Worm (Caenorhabditis elegans) whole organism, late embryonic: ENCODE results near the gene nspc-15.

Source experiments
- C08G9.2 ChIP-seq: sonication (generic microtip); optimal IDR thresholded peaks from 2 replicates; lab custom pipeline; 2016; ENCODE audit warnings: mild to moderate bottlenecking, missing genetic modification characterization, moderate library complexity, missing compliant biosample characterization
- F13H6.1 ChIP-seq: sonication (generic microtip); optimal IDR thresholded peaks from 2 replicates; lab custom pipeline; 2016; ENCODE audit warnings: missing genetic modification characterization, missing compliant biosample characterization
- K02D7.2 ChIP-seq: sonication (generic microtip); optimal IDR thresholded peaks from 2 replicates; lab custom pipeline; 2017; ENCODE audit warnings: mild to moderate bottlenecking, missing genetic modification characterization, missing compliant biosample characterization
- T23F11.4 ChIP-seq: fragments of 200-800 bp; sonication (Bioruptor generic); optimal IDR thresholded peaks from 2 replicates; lab custom pipeline; 2018; ENCODE audit warnings: mild to moderate bottlenecking, missing genetic modification characterization, missing compliant biosample characterization
- Y22D7AL.16 ChIP-seq: sonication (generic microtip); optimal IDR thresholded peaks from 2 replicates; lab custom pipeline; 2016; ENCODE audit warnings: missing genetic modification characterization, missing compliant biosample characterization
- ama-1 ChIP-seq: fragments of 150-350 bp; optimal IDR thresholded peaks from 2 replicates; lab custom pipeline; 2014
- ceh-18 ChIP-seq: sonication (generic microtip); optimal IDR thresholded peaks from 2 replicates; lab custom pipeline; 2016; ENCODE audit warnings: missing genetic modification characterization, missing compliant biosample characterization
- ceh-19 ChIP-seq: fragments of 200-800 bp; sonication (Bioruptor generic); optimal IDR thresholded peaks from 2 replicates; lab custom pipeline; 2018; ENCODE audit warnings: mild to moderate bottlenecking, missing genetic modification characterization, missing compliant biosample characterization
- ceh-22 ChIP-seq: sonication (generic microtip); optimal IDR thresholded peaks from 2 replicates; lab custom pipeline; 2017; ENCODE audit warnings: missing biosample characterization, missing genetic modification characterization
- ceh-24 ChIP-seq: sonication (generic microtip); optimal IDR thresholded peaks from 2 replicates; lab custom pipeline; 2016; ENCODE audit warnings: mild to moderate bottlenecking, missing genetic modification characterization, missing compliant biosample characterization
- ceh-45 ChIP-seq: fragments of 200-800 bp; sonication (Bioruptor generic); IDR thresholded peaks from 2 replicates; pipeline ENCODE4 v1.3.6; 2022; ENCODE audit warnings: missing genetic modification reagents, missing genetic modification characterization, missing compliant biosample characterization
- ceh-48 ChIP-seq: sonication (generic microtip); optimal IDR thresholded peaks from 2 replicates; lab custom pipeline; 2016; ENCODE audit warnings: missing genetic modification characterization, inconsistent platforms, missing compliant biosample characterization
- ceh-9 ChIP-seq: sonication (generic microtip); optimal IDR thresholded peaks from 2 replicates; lab custom pipeline; 2016; ENCODE audit warnings: mild to moderate bottlenecking, missing genetic modification characterization, inconsistent platforms, missing compliant biosample characterization
- che-1 ChIP-seq: sonication (generic microtip); optimal IDR thresholded peaks from 2 replicates; lab custom pipeline; 2016; ENCODE audit warnings: mild to moderate bottlenecking, missing genetic modification characterization, missing compliant biosample characterization
- dmd-4 ChIP-seq: sonication (generic microtip); optimal IDR thresholded peaks from 2 replicates; lab custom pipeline; 2016; ENCODE audit warnings: borderline replicate concordance, missing genetic modification characterization, missing compliant biosample characterization
- elt-2 ChIP-seq: sonication (generic microtip); optimal IDR thresholded peaks from 2 replicates; lab custom pipeline; 2016; ENCODE audit warnings: missing genetic modification reagents, missing genetic modification characterization, missing compliant biosample characterization
- elt-4 ChIP-seq: sonication (generic microtip); optimal IDR thresholded peaks from 2 replicates; lab custom pipeline; 2016; ENCODE audit warnings: missing genetic modification characterization, missing compliant biosample characterization
- ets-4 ChIP-seq: sonication (generic microtip); optimal IDR thresholded peaks from 2 replicates; lab custom pipeline; 2016; ENCODE audit warnings: missing genetic modification characterization, missing compliant biosample characterization
- fkh-6 ChIP-seq: sonication (generic microtip); optimal IDR thresholded peaks from 2 replicates; lab custom pipeline; 2016; ENCODE audit warnings: missing genetic modification characterization, missing compliant biosample characterization
- gmeb-2 ChIP-seq: sonication (generic microtip); optimal IDR thresholded peaks from 2 replicates; lab custom pipeline; 2016; ENCODE audit warnings: missing genetic modification characterization, inconsistent platforms, missing compliant biosample characterization
- hlh-13 ChIP-seq: fragments of 200-800 bp; sonication (Bioruptor generic); optimal IDR thresholded peaks from 2 replicates; lab custom pipeline; 2018; ENCODE audit warnings: mild to moderate bottlenecking, missing genetic modification characterization, missing compliant biosample characterization
- lim-6 ChIP-seq: sonication (generic microtip); optimal IDR thresholded peaks from 2 replicates; lab custom pipeline; 2016; ENCODE audit warnings: missing genetic modification characterization, missing compliant biosample characterization
- madf-2 ChIP-seq: sonication (generic microtip); optimal IDR thresholded peaks from 2 replicates; lab custom pipeline; 2017; ENCODE audit warnings: missing genetic modification characterization, missing compliant biosample characterization
- mec-3 ChIP-seq: sonication (generic microtip); optimal IDR thresholded peaks from 2 replicates; lab custom pipeline; 2016; ENCODE audit warnings: borderline replicate concordance, missing genetic modification characterization, missing compliant biosample characterization
- nfya-1 ChIP-seq: sonication (generic microtip); optimal IDR thresholded peaks from 2 replicates; lab custom pipeline; 2017; ENCODE audit warnings: missing genetic modification characterization, mild to moderate bottlenecking, missing compliant biosample characterization, antibody characterized with exemption, moderate library complexity
- nhr-11 ChIP-seq: fragments of 150-350 bp; optimal IDR thresholded peaks from 2 replicates; lab custom pipeline; 2014; ENCODE audit warnings: missing biosample characterization, missing genetic modification characterization
- nhr-232 ChIP-seq: sonication (generic microtip); optimal IDR thresholded peaks from 2 replicates; lab custom pipeline; 2016; ENCODE audit warnings: missing genetic modification characterization, missing compliant biosample characterization
- odd-2 ChIP-seq: sonication (generic microtip); optimal IDR thresholded peaks from 2 replicates; lab custom pipeline; 2017; ENCODE audit warnings: antibody characterized with exemption, mild to moderate bottlenecking, missing genetic modification characterization, missing compliant biosample characterization
- pha-2 ChIP-seq: sonication (generic microtip); optimal IDR thresholded peaks from 2 replicates; lab custom pipeline; 2017; ENCODE audit warnings: mild to moderate bottlenecking, missing genetic modification characterization, missing compliant biosample characterization
- pqm-1 ChIP-seq: sonication (generic microtip); optimal IDR thresholded peaks from 2 replicates; lab custom pipeline; 2016; ENCODE audit warnings: missing genetic modification characterization, missing compliant biosample characterization
- pros-1 ChIP-seq: fragments of 150-350 bp; optimal IDR thresholded peaks from 2 replicates; lab custom pipeline; 2014; ENCODE audit warnings: missing biosample characterization, missing genetic modification reagents, missing genetic modification characterization
- rnt-1 ChIP-seq: sonication (generic microtip); optimal IDR thresholded peaks from 2 replicates; lab custom pipeline; 2016; ENCODE audit warnings: missing genetic modification characterization, missing compliant biosample characterization
- tbx-2 ChIP-seq: sonication (generic microtip); optimal IDR thresholded peaks from 2 replicates; lab custom pipeline; 2016; ENCODE audit warnings: missing genetic modification characterization, missing compliant biosample characterization
- tbx-7 ChIP-seq: sonication (generic microtip); optimal IDR thresholded peaks from 2 replicates; lab custom pipeline; 2016; ENCODE audit warnings: missing genotype, missing genetic modification characterization, missing compliant biosample characterization
- ttx-3 ChIP-seq: sonication (generic microtip); optimal IDR thresholded peaks from 2 replicates; lab custom pipeline; 2016; ENCODE audit warnings: missing genetic modification reagents, missing genetic modification characterization, missing compliant biosample characterization
- unc-55 ChIP-seq: sonication (generic microtip); optimal IDR thresholded peaks from 2 replicates; lab custom pipeline; 2017; ENCODE audit warnings: missing biosample characterization, missing genetic modification reagents, missing genetic modification characterization
- unc-86 ChIP-seq: sonication (generic microtip); optimal IDR thresholded peaks from 2 replicates; lab custom pipeline; 2016; ENCODE audit warnings: missing genetic modification characterization, missing compliant biosample characterization

Gene nspc-15

ce11 chrX:12348329-12348728, 12.2 kb upstream of the nspc-15 start, which contains the start of gene F42F12.14:
F42F12.14 (plus strand) TSS chrX:12348629.
- TF ChIP-seq ceh-45 (GFP tag; lab: Robert Waterston, UW): no peak
- TF ChIP-seq F13H6.1 (tag; lab: Kevin White, UChicago): no peak
- TF ChIP-seq pros-1 (tag; lab: Kevin White, UChicago): no peak
- TF ChIP-seq nhr-11 (tag; lab: Kevin White, UChicago): no peak
- no peak for TF ChIP-seq unc-86 (tag; lab: Kevin White, UChicago)
- no peak for TF ChIP-seq ceh-9 (tag; lab: Kevin White, UChicago)
- no peak for TF ChIP-seq ceh-22 (tag; lab: Kevin White, UChicago)
- no peak for TF ChIP-seq pha-2
- TF ChIP-seq, all 69 proteins: peak for 0

- TF ChIP-seq hlh-13 (GFP tag; lab: Kevin White, UChicago) (no peak), odd-2 (tag; lab: Kevin White, UChicago) (no peak), ceh-48 (no peak), madf-2 (tag; lab: Kevin White, UChicago) (no peak), unc-55 (GFP tag; lab: Kevin White, UChicago) (no peak), ama-1 (lab: Kevin White, UChicago) (no peak), lim-6 (tag; lab: Kevin White, UChicago) (no peak), gmeb-2 (no peak), pqm-1 (tag; lab: Kevin White, UChicago) (no peak), elt-2 (no peak), C08G9.2 (tag; lab: Kevin White, UChicago) (no peak), ceh-45 (GFP tag; lab: Robert Waterston, UW) (no peak), tbx-7 (tag; lab: Kevin White, UChicago) (no peak), T23F11.4 (GFP tag; lab: Kevin White, UChicago) (no peak), ets-4 (no peak), che-1 (tag; lab: Kevin White, UChicago) (no peak), fkh-6 (tag; lab: Kevin White, UChicago) (no peak), elt-4 (tag; lab: Kevin White, UChicago) (no peak)
These were observed 10.3 kb upstream of the nspc-15 start, which contains the start of gene F42F12.3 for ce11 chrX:12350207-12350606. F42F12.3 (plus strand) TSS chrX:12350578.

DNA sequence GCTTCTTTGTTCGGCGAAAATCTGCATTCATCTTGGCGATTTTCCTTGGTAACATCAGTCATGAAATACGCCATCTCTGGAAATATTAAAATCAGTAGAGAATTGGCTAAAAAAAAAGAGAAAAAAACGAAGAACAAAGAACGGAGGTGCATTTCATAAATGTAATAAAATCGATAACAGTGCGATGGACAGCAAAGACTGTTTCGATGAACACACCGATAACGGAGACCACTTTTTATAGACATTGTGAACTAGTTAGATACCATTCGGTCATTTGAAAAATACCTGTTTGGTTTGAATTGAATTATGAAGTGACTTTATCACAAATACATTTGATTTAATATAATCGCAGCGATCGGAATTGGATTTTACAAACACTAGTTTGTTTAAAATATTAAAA, 7.7 kb upstream of the nspc-15 start, which contains the start of gene F42F12.4:
TSS of gene F42F12.4 (minus strand) at position 76 of the 400 bp plus-strand sequence.
- TF ChIP-seq tbx-7 (tag; lab: Kevin White, UChicago) (no peak), pros-1 (tag; lab: Kevin White, UChicago) (no peak), nfya-1 (tag; lab: Kevin White, UChicago) (no peak), elt-2 (no peak), K02D7.2 (tag; lab: Kevin White, UChicago) (no peak), rnt-1 (tag; lab: Kevin White, UChicago) (no peak), C08G9.2 (tag; lab: Kevin White, UChicago) (no peak), elt-4 (tag; lab: Kevin White, UChicago) (no peak), Y22D7AL.16 (tag; lab: Kevin White, UChicago) (no peak), nhr-232 (no peak), ceh-48 (no peak), tbx-2 (tag; lab: Kevin White, UChicago) (no peak), ceh-45 (GFP tag; lab: Robert Waterston, UW) (no peak), odd-2 (tag; lab: Kevin White, UChicago) (no peak), dmd-4 (tag; lab: Kevin White, UChicago) (no peak)

DNA sequence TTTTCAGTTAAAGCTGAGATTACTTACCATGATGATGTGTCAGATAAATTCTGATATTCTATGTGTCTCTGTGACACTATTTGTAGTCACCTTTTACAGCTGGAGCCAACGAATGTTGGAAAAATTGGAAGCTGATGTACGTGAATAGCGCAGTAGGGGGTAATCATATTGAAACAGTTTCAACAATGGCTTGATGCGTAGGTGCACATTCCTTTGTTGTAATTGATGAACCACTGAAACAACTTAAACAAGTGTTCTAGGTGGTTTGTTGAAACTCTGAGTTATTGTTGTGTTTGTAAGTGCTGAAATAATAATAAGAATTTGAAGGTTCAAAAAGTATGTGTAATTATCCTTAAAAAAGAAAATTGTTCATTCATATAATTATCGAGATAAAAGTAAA, 4.0 kb upstream of the nspc-15 start, which contains the start of gene nspc-12:
TSS of gene nspc-12 (minus strand) at position 101 of the 400 bp plus-strand sequence.
- no peak for TF ChIP-seq ceh-19 (GFP tag; lab: Kevin White, UChicago)
- TF ChIP-seq ceh-18 (tag; lab: Kevin White, UChicago): no peak
- TF ChIP-seq gmeb-2: no peak
- TF ChIP-seq, all 69 proteins: peak for 0

DNA sequence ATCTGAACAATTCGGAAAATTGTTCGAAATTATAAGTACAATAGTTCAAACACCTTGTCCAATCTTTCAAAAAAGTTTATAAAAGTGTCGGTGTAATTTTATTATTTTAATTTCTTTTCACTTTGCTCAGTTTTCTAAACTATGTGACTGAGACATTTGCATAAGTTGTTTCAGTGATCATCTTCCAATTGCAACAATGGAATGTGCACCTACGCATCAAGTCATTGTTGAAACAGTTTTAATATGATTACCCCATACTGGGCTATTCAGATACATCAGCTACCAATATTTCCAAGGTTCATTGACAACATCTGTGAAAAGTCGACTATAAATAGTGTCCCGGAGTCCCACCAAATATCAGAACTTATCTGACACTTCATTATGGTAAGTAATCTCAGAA, 3.4 kb upstream of the nspc-15 start, which contains the start of gene nspc-13:
TSS of gene nspc-13 (plus strand) at position 301 of the 400 bp plus-strand sequence.
- no peak for TF ChIP-seq pqm-1 (tag; lab: Kevin White, UChicago)
- no peak for TF ChIP-seq mec-3
- no peak for TF ChIP-seq ceh-45 (GFP tag; lab: Robert Waterston, UW)
- no peak for TF ChIP-seq ceh-24 (tag; lab: Kevin White, UChicago)
- no peak for TF ChIP-seq ttx-3 (tag; lab: Kevin White, UChicago)
- no peak for TF ChIP-seq ceh-18 (tag; lab: Kevin White, UChicago)
- no peak for TF ChIP-seq ceh-48
